Fruit fly (Drosophila melanogaster): ENCODE data around the gene kri.

The kri gene

DNA sequence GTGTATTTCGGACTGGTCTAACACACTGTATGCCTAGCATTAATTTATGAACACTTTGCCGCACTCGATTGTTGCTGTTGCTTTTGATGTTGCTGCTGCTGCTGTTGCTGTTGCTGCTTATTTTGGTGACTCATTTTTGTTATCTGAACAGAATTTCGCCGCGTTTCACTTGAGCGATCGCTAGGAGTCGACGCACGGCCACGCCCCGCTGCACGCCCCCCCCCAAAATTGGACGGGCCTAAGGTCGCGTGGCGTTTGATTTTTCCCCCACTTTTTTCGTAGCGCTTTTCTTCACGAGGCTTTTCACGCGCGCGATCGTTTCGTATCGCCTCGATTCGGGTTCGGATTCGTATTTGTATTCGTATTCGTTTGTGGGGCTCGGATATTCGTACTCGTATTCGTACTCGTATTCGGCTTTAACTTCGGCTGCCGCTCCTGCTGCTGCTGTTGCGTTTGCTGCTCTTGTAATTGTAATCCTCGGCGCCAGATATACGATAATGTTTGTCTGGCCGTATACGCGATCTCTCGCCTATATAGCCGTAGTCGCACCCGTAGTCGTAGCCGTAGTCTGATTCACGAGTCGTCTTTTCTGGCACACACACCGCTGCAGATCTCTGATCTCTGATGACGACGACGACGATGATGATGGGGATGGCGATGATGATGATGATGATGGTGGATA, 33.3 kb downstream of the kri start:
- TF ChIP-seq CTCF (optimal IDR thresholded peaks at IDR 0.05): no peak
- TF ChIP-seq CG8478 (optimal IDR thresholded peaks at IDR 0.05): no peak

- no peak for TF ChIP-seq CTCF (optimal IDR thresholded peaks at IDR 0.05)
- TF ChIP-seq CG8478 (optimal IDR thresholded peaks at IDR 0.05): no peak
Observed at dm6 chr3L:5845466-5845865, 34.7 kb downstream of the kri start, which contains the start of gene vn. vn (minus strand) TSS chr3L:5845664.

DNA sequence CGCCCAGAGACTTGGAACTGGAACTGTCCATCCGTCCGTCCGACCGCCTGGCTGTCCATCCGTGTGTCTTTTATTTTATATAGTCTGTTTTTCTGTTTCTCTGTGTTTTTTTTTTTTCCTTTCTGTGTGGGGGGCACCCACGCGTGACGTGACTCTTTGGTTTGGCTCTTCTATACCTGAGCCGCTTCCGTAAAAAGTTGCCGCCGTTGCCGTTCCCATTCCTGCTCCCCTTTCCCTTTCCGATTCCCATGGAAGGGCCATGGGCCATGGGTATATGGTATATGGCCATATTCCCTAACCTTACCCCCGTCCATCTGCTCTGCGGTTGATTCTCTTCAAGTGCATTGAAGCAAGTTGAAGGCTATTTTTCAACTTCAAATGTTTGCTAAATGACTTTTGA, 38.2 kb downstream of the kri start:
- TF ChIP-seq CTCF (optimal IDR thresholded peaks at IDR 0.05) (no peak), CG8478 (optimal IDR thresholded peaks at IDR 0.05) (no peak)

- TF ChIP-seq CTCF (optimal IDR thresholded peaks at IDR 0.05) (no peak), CG8478 (optimal IDR thresholded peaks at IDR 0.05) (no peak)
Observed at dm6 chr3L:5851636-5852035, 40.9 kb downstream of the kri start.

DNA sequence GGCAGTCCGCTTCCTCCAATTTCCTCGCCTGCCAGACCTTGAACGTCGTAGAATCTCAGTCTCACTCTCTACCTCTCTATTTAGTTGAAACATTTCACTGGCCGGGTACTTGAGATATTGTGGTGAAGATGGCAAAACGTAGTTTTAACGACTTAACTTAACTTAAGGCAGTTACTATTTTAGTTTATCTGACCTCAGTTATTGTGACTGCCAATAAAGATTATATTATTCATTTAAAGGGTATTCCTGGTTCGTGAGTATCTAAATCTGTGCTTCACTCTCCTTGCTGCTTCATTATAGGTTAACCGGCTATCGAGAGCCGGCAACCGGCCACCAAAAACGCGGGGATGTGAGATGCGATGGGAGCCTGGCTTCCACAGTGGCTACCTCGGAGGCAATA, 44.3 kb downstream of the kri start:
- TF ChIP-seq CG8478 (optimal IDR thresholded peaks at IDR 0.05) (no peak), CTCF (optimal IDR thresholded peaks at IDR 0.05) (no peak)

dm6 chr3L:5856081-5856826, 45.5 kb downstream of the kri start:
- no peak for TF ChIP-seq CTCF (optimal IDR thresholded peaks at IDR 0.05)
- no peak for TF ChIP-seq CG8478 (optimal IDR thresholded peaks at IDR 0.05)

DNA sequence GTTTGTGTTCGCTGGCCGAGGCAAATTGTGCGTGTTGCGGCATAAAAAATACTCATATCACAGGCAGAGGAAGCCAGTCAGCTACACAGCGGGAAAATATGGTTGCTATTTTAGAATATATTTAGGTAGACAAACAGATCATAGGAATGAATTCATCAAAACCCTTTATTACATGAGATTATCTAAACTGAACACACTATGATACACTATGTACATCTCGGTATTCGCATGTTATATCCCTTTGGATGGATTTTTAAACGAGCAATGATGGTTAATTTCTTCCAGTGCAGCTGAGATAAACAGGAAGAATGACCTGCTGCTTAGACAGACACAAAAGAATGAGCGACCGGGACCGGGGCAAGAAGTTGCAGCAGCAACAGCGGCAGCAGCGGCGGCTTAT, 46.1 kb downstream of the kri start:
- TF ChIP-seq CG8478 (optimal IDR thresholded peaks at IDR 0.05): no peak
- no peak for TF ChIP-seq CTCF (optimal IDR thresholded peaks at IDR 0.05)

DNA sequence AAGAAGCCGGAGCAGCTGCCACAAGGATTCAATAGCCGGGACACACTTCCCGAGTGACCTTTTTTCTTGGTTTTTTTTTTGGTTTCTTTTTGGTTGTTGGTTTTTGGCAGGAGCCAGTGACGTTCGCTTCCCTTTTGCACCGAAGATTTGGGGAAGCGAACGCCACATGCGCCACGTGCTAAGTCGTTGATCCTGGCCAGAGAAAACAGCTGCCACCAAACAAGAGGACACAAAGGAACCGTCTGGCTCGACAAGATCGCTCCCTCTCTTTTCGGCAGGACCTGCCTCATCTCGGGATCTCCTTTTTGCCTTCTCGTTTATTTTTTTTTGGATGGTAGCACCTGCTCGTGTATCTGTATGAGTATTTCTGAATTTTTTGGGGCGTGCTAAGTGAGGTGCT, 48.3 kb downstream of the kri start:
- TF ChIP-seq CG8478 (optimal IDR thresholded peaks at IDR 0.05) (no peak), CTCF (optimal IDR thresholded peaks at IDR 0.05) (no peak)
